Worm (Caenorhabditis elegans) whole organism, L3 larva: Measurements from ENCODE around the gene M153.5.

Experiments used
- ceh-28 ChIP-seq: fragments of 150-350 bp; optimal IDR thresholded peaks from 2 replicates; lab custom pipeline; 2014; ENCODE audit warnings: missing biosample characterization, missing genetic modification reagents, missing genetic modification characterization
- fkh-10 ChIP-seq: sonication (generic microtip); optimal IDR thresholded peaks from 2 replicates; lab custom pipeline; 2017; ENCODE audit warnings: missing biosample characterization, missing genetic modification reagents, missing genetic modification characterization
- nfya-1 ChIP-seq: sonication (generic microtip); optimal IDR thresholded peaks from 2 replicates; lab custom pipeline; 2017; ENCODE audit warnings: missing genetic modification characterization, mild to moderate bottlenecking, missing compliant biosample characterization, antibody characterized with exemption, moderate library complexity; ENCODE audit not compliant: insufficient read depth
- nhr-237 ChIP-seq: fragments of 150-350 bp; optimal IDR thresholded peaks from 2 replicates; lab custom pipeline; 2014; ENCODE audit warnings: missing biosample characterization, missing genetic modification characterization
- ztf-11 ChIP-seq: fragments of 150-350 bp; optimal IDR thresholded peaks from 2 replicates; lab custom pipeline; 2014; ENCODE audit warnings: missing biosample characterization, missing genetic modification characterization

- TF ChIP-seq ceh-28 = no peak
- TF ChIP-seq nfya-1 (tag; lab: Kevin White, UChicago) = no peak
- no peak for TF ChIP-seq ztf-11 (tag; lab: Kevin White, UChicago)
- TF ChIP-seq nhr-237 (tag; lab: Kevin White, UChicago) = no peak
- TF ChIP-seq fkh-10 (GFP tag; lab: Kevin White, UChicago) = no peak
These were observed 40.1 kb upstream of the M153.5 start, which contains the start of gene W03G11.3 for ce11 chrX:12103712-12104111.
